Worm (Caenorhabditis elegans) whole organism, L2 larva: ENCODE data around the gene odd-2.

Experiments
- nhr-12 ChIP-seq: fragments of 150-350 bp; optimal IDR thresholded peaks from 2 replicates; lab custom pipeline; 2014; ENCODE audit warnings: missing biosample characterization, missing genetic modification characterization
- unc-62 ChIP-seq: fragments of 150-350 bp; optimal IDR thresholded peaks from 2 replicates; lab custom pipeline; 2014; ENCODE audit warnings: missing biosample characterization, missing genetic modification reagents, missing genetic modification characterization

DNA sequence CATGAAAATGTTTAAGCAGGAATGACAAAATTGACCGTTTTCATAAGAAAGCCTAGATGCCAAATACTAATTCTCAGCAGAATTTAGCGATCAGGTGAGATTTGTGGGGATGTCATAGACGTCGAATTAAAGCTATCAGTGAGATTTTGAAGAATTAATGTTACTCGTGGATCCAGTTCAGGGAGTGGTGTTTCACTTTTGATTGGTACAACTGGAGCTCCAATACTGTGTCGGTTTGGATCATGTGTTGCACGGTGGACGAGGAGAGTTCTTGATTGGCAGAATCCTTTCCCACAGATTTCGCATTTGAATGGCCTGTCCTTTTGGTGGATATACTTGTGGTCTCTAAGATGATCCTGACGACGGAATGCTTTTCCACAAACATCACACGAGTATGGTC, 765 bp downstream of the odd-2 start:
- TF ChIP-seq unc-62 (GFP tag; lab: Kevin White, UChicago), result no peak
- no peak for TF ChIP-seq nhr-12 (tag; lab: Kevin White, UChicago)
